Worm (Caenorhabditis elegans) whole organism, young adult: ENCODE measurements around the gene osm-8.

Source experiments
- B0261.1 ChIP-seq: sonication (generic microtip); optimal IDR thresholded peaks from 2 replicates; lab custom pipeline; 2016; ENCODE audit warnings: mild to moderate bottlenecking, missing genetic modification characterization, moderate library complexity, missing compliant biosample characterization
- F22D6.2 ChIP-seq: sonication (generic microtip); optimal IDR thresholded peaks from 2 replicates; lab custom pipeline; 2016; ENCODE audit warnings: mild to moderate bottlenecking, missing genetic modification characterization, missing compliant biosample characterization
- attf-3 ChIP-seq: fragments of 200-800 bp; sonication (Bioruptor generic); conservative IDR thresholded peaks from 2 replicates; pipeline ENCODE4 v1.3.6; 2022; ENCODE audit warnings: missing genetic modification reagents, missing genetic modification characterization, missing compliant biosample characterization
- bed-2 ChIP-seq: fragments of 200-800 bp; sonication (Bioruptor generic); IDR thresholded peaks from 2 replicates; pipeline ENCODE4 v1.3.6; 2022; ENCODE audit warnings: missing genetic modification reagents, missing genetic modification characterization, missing compliant biosample characterization
- ceh-27 ChIP-seq: fragments of 200-800 bp; sonication (Bioruptor generic); optimal IDR thresholded peaks from 2 replicates; lab custom pipeline; 2018; ENCODE audit warnings: mild to moderate bottlenecking, missing genetic modification characterization, moderate library complexity, missing compliant biosample characterization
- hlh-12 ChIP-seq: sonication (generic microtip); optimal IDR thresholded peaks from 2 replicates; lab custom pipeline; 2016; ENCODE audit warnings: missing genetic modification characterization, missing compliant biosample characterization
- madf-6 ChIP-seq: fragments of 200-800 bp; sonication (Bioruptor generic); IDR thresholded peaks from 2 replicates; pipeline ENCODE4 v1.3.6; 2022; ENCODE audit warnings: missing genetic modification reagents, missing genetic modification characterization, missing compliant biosample characterization
- nhr-90 ChIP-seq: sonication (generic microtip); optimal IDR thresholded peaks from 2 replicates; lab custom pipeline; 2016; ENCODE audit warnings: missing genotype, mild to moderate bottlenecking, missing genetic modification characterization, missing compliant biosample characterization
- rcor-1 ChIP-seq: fragments of 200-800 bp; sonication (Bioruptor generic); IDR thresholded peaks from 2 replicates; pipeline ENCODE4 v1.3.6; 2022; ENCODE audit warnings: missing genetic modification reagents, missing genetic modification characterization, missing compliant biosample characterization
- sdz-38 ChIP-seq: sonication (generic microtip); optimal IDR thresholded peaks from 2 replicates; lab custom pipeline; 2016; ENCODE audit warnings: missing genotype, missing genetic modification characterization, missing compliant biosample characterization
- tlf-1 ChIP-seq: fragments of 200-800 bp; sonication (Bioruptor generic); optimal IDR thresholded peaks from 2 replicates; lab custom pipeline; 2018; ENCODE audit warnings: mild to moderate bottlenecking, missing genetic modification characterization, missing compliant biosample characterization
- unc-62 ChIP-seq: fragments of 150-350 bp; optimal IDR thresholded peaks from 2 replicates; lab custom pipeline; 2014; ENCODE audit warnings: missing biosample characterization, missing genetic modification reagents, missing genetic modification characterization
- ztf-22 ChIP-seq: fragments of 200-800 bp; sonication (Bioruptor generic); optimal IDR thresholded peaks from 2 replicates; lab custom pipeline; 2018; ENCODE audit warnings: mild to moderate bottlenecking, missing genetic modification characterization, moderate library complexity, missing compliant biosample characterization
- ztf-28 ChIP-seq: fragments of 200-800 bp; sonication (Bioruptor generic); IDR thresholded peaks from 2 replicates; pipeline ENCODE4 v1.3.6; 2022; ENCODE audit warnings: missing genetic modification reagents, missing genetic modification characterization, missing compliant biosample characterization

- TF ChIP-seq B0261.1 (tag; lab: Kevin White, UChicago) (no peak), hlh-12 (no peak), sdz-38 (tag; lab: Kevin White, UChicago) (no peak), ceh-27 (GFP tag; lab: Kevin White, UChicago) (no peak), nhr-90 (tag; lab: Kevin White, UChicago) (no peak), ztf-28 (GFP tag; lab: Robert Waterston, UW) (no peak), attf-3 (no peak), tlf-1 (no peak), unc-62 (no peak), ztf-22 (GFP tag; lab: Kevin White, UChicago) (no peak), bed-2 (no peak), rcor-1 (no peak), madf-6 (GFP tag; lab: Robert Waterston, UW) (no peak), F22D6.2 (no peak)
Measured at ce11 chrII:7575614-7576013, 29.6 kb downstream of the osm-8 start, which contains the start of gene F35D2.1.
